Fruit fly (Drosophila melanogaster) whole organism, embryonic: ENCODE results near the gene TwdlC.

Experiments used
- Antp ChIP-seq: fragments of 200-800 bp; sonication (Bioruptor generic); optimal IDR thresholded peaks from 3 replicates; lab custom pipeline; 2016; ENCODE audit warnings: missing biosample characterization, missing genetic modification characterization
- Bgb ChIP-seq: fragments of 200-800 bp; sonication (Bioruptor generic); IDR thresholded peaks from 2 replicates; pipeline ENCODE4 v1.3.6; 2022; ENCODE audit warnings: missing biosample characterization, missing genetic modification characterization; ENCODE audit not compliant: partially characterized antibody
- CG11695 ChIP-seq: fragments of 200-800 bp; sonication (Bioruptor generic); IDR thresholded peaks from 3 replicates; pipeline ENCODE4 v1.3.6; 2022; ENCODE audit warnings: missing biosample characterization, missing genetic modification characterization
- CG12942 ChIP-seq: fragments of 200-800 bp; sonication (Bioruptor generic); optimal IDR thresholded peaks from 3 replicates; lab custom pipeline; 2016; ENCODE audit warnings: missing biosample characterization, missing genetic modification characterization
- CG14441 ChIP-seq: fragments of 200-800 bp; sonication (Bioruptor generic); IDR thresholded peaks from 2 replicates; pipeline ENCODE4 v1.3.6; 2022; ENCODE audit warnings: missing biosample characterization, missing genetic modification characterization
- CG15269 ChIP-seq: fragments of 200-800 bp; sonication (Bioruptor generic); optimal IDR thresholded peaks from 2 replicates; lab custom pipeline; 2018; ENCODE audit warnings: missing biosample characterization, mild to moderate bottlenecking, missing genetic modification characterization, moderate library complexity
- CG15601 ChIP-seq: fragments of 200-800 bp; sonication (Bioruptor generic); optimal IDR thresholded peaks from 3 replicates; lab custom pipeline; 2019; ENCODE audit warnings: missing biosample characterization, mild to moderate bottlenecking, missing genetic modification characterization, moderate library complexity
- CG17568 ChIP-seq: fragments of 200-800 bp; sonication (Bioruptor generic); optimal IDR thresholded peaks from 2 replicates; lab custom pipeline; 2018; ENCODE audit warnings: missing biosample characterization, mild to moderate bottlenecking, missing genetic modification characterization, moderate library complexity
- CG2120 ChIP-seq: fragments of 200-800 bp; sonication (Bioruptor generic); optimal IDR thresholded peaks from 3 replicates; lab custom pipeline; 2016; ENCODE audit warnings: missing biosample characterization, missing genetic modification characterization
- CG3065 ChIP-seq: fragments of 200-800 bp; sonication (Bioruptor generic); optimal IDR thresholded peaks from 2 replicates; lab custom pipeline; 2016; ENCODE audit warnings: missing biosample characterization, missing genetic modification characterization
- CG31224 ChIP-seq: fragments of 200-800 bp; sonication (Bioruptor generic); IDR thresholded peaks from 2 replicates; pipeline ENCODE4 v1.3.6; 2022; ENCODE audit warnings: missing biosample characterization, missing genetic modification characterization
- CG32532 ChIP-seq: fragments of 200-800 bp; sonication (Bioruptor generic); IDR thresholded peaks from 2 replicates; pipeline ENCODE4 v1.3.6; 2022; ENCODE audit warnings: missing biosample characterization, missing genetic modification characterization
- CG32767 ChIP-seq: fragments of 200-800 bp; sonication (Bioruptor generic); IDR thresholded peaks from 2 replicates; pipeline ENCODE4 v1.3.6; 2022; ENCODE audit warnings: missing biosample characterization, missing genetic modification characterization
- CG32772 ChIP-seq: fragments of 200-800 bp; sonication (Bioruptor generic); IDR thresholded peaks from 2 replicates; pipeline ENCODE4 v1.3.6; 2022; ENCODE audit warnings: missing biosample characterization, missing genetic modification characterization
- CG3407 ChIP-seq: fragments of 200-800 bp; sonication (Bioruptor generic); optimal IDR thresholded peaks from 2 replicates; lab custom pipeline; 2018; ENCODE audit warnings: missing biosample characterization, mild to moderate bottlenecking, missing genetic modification characterization
- CG4404 ChIP-seq: fragments of 200-800 bp; sonication (Bioruptor generic); IDR thresholded peaks from 2 replicates; pipeline ENCODE4 v1.3.6; 2022; ENCODE audit warnings: missing biosample characterization, missing genetic modification characterization
- CG5180 ChIP-seq: fragments of 200-800 bp; sonication (Bioruptor generic); optimal IDR thresholded peaks from 3 replicates; lab custom pipeline; 2017; ENCODE audit warnings: missing biosample characterization, missing genetic modification characterization, mild to moderate bottlenecking, moderate library complexity, missing genetic modification reagents
- CG8089 ChIP-seq: fragments of 200-800 bp; sonication (Bioruptor generic); optimal IDR thresholded peaks from 3 replicates; lab custom pipeline; 2016; ENCODE audit warnings: missing biosample characterization, missing genetic modification characterization
- CG9817 ChIP-seq: fragments of 200-800 bp; sonication (Bioruptor generic); optimal IDR thresholded peaks from 2 replicates; lab custom pipeline; 2018; ENCODE audit warnings: missing biosample characterization, mild to moderate bottlenecking, missing genetic modification characterization, moderate library complexity
- CG9876 ChIP-seq: fragments of 200-800 bp; sonication (Bioruptor generic); optimal IDR thresholded peaks from 2 replicates; lab custom pipeline; 2016; ENCODE audit warnings: missing biosample characterization, missing genetic modification characterization
- CHES-1-like ChIP-seq: fragments of 200-800 bp; sonication (Bioruptor generic); optimal IDR thresholded peaks from 2 replicates; lab custom pipeline; 2016; ENCODE audit warnings: missing biosample characterization, missing genetic modification characterization
- Camta ChIP-seq: fragments of 200-800 bp; sonication (Bioruptor generic); optimal IDR thresholded peaks from 2 replicates; lab custom pipeline; 2016; ENCODE audit warnings: missing biosample characterization, missing genetic modification characterization
- D19A ChIP-seq: fragments of 200-800 bp; optimal IDR thresholded peaks from 3 replicates; lab custom pipeline; 2019; ENCODE audit warnings: missing biosample characterization, mild to moderate bottlenecking, missing genetic modification characterization, moderate library complexity
- Dip2 ChIP-seq: fragments of 200-800 bp; sonication (Bioruptor generic); IDR thresholded peaks from 2 replicates; pipeline ENCODE4 v1.3.6; 2022; ENCODE audit warnings: missing biosample characterization, missing genetic modification characterization
- Elba2 ChIP-seq: fragments of 200-800 bp; sonication (Bioruptor generic); optimal IDR thresholded peaks from 3 replicates; lab custom pipeline; 2016; ENCODE audit warnings: missing biosample characterization, missing genetic modification characterization
- Fer3 ChIP-seq: fragments of 200-800 bp; sonication (Bioruptor generic); optimal IDR thresholded peaks from 2 replicates; lab custom pipeline; 2018; ENCODE audit warnings: missing biosample characterization, mild to moderate bottlenecking, missing genetic modification characterization, moderate library complexity
- Hr51 ChIP-seq, 2 experiments: fragments of 200-800 bp; sonication (Bioruptor generic); optimal IDR thresholded peaks; 2 replicates in 1 of 2; 3 replicates in 1 of 2; lab custom pipeline; 2016 to 2018; ENCODE audit warnings: missing biosample characterization in 2 of 2, missing genetic modification characterization in 2 of 2, mild to moderate bottlenecking in 1 of 2, moderate library complexity in 1 of 2
- NFAT ChIP-seq: fragments of 200-800 bp; sonication (Bioruptor generic); IDR thresholded peaks from 2 replicates; pipeline ENCODE4 v1.3.6; 2022; ENCODE audit warnings: missing biosample characterization, missing genetic modification characterization
- Rfx ChIP-seq: fragments of 200-800 bp; sonication (Bioruptor generic); IDR thresholded peaks from 2 replicates; pipeline ENCODE4 v1.3.6; 2022; ENCODE audit warnings: missing biosample characterization, missing genetic modification characterization
- Taf1 ChIP-seq: fragments of 200-800 bp; sonication (Bioruptor generic); IDR thresholded peaks from 2 replicates; pipeline ENCODE4 v1.3.6; 2022; ENCODE audit warnings: missing biosample characterization, missing genetic modification characterization
- ash1 ChIP-seq: fragments of 200-800 bp; sonication (Bioruptor generic); optimal IDR thresholded peaks from 2 replicates; lab custom pipeline; 2018; ENCODE audit warnings: missing biosample characterization, mild to moderate bottlenecking, missing genetic modification characterization
- cad ChIP-seq: fragments of >200 bp; optimal IDR thresholded peaks from 2 replicates; lab custom pipeline; 2017; ENCODE audit warnings: missing biosample characterization, missing genetic modification characterization
- cg ChIP-seq: fragments of 200-800 bp; sonication (Bioruptor generic); optimal IDR thresholded peaks from 3 replicates; lab custom pipeline; 2019; ENCODE audit warnings: missing biosample characterization, mild to moderate bottlenecking, missing genetic modification characterization, moderate library complexity
- chif ChIP-seq, 2 experiments: fragments of 200-800 bp; sonication (Bioruptor generic); optimal IDR thresholded peaks; 3 replicates each; lab custom pipeline; 2016; ENCODE audit warnings: missing biosample characterization in 2 of 2, missing genetic modification characterization in 2 of 2
- en ChIP-seq: fragments of 200-800 bp; sonication (Bioruptor generic); optimal IDR thresholded peaks from 2 replicates; lab custom pipeline; 2016; ENCODE audit warnings: missing biosample characterization, missing genetic modification characterization
- gce ChIP-seq: fragments of 200-800 bp; sonication (Bioruptor generic); IDR thresholded peaks from 3 replicates; pipeline ENCODE4 v1.3.6; 2022; ENCODE audit warnings: missing biosample characterization, missing genetic modification characterization
- gsb ChIP-seq: fragments of 200-800 bp; sonication (Bioruptor generic); IDR thresholded peaks from 2 replicates; pipeline ENCODE4 v1.3.6; 2022; ENCODE audit warnings: missing biosample characterization, missing genetic modification characterization
- gt ChIP-seq: fragments of 200-800 bp; sonication (Bioruptor generic); IDR thresholded peaks from 2 replicates; pipeline ENCODE4 v1.3.6; 2022; ENCODE audit warnings: missing biosample characterization, missing genetic modification characterization
- hb ChIP-seq: fragments of 200-800 bp; sonication (Bioruptor generic); IDR thresholded peaks from 3 replicates; pipeline ENCODE4 v1.3.6; 2022; ENCODE audit warnings: missing biosample characterization, missing genetic modification characterization; ENCODE audit not compliant: partially characterized antibody
- jigr1 ChIP-seq: fragments of 200-800 bp; sonication (Bioruptor generic); IDR thresholded peaks from 3 replicates; pipeline ENCODE4 v1.3.6; 2022; ENCODE audit warnings: missing biosample characterization, missing genetic modification characterization
- lab ChIP-seq: fragments of 200-800 bp; sonication (Bioruptor generic); optimal IDR thresholded peaks from 3 replicates; lab custom pipeline; 2017; ENCODE audit warnings: missing biosample characterization, missing genetic modification characterization, mild to moderate bottlenecking, moderate library complexity, missing genetic modification reagents
- nerfin-2 ChIP-seq: fragments of 200-800 bp; sonication (Bioruptor generic); IDR thresholded peaks from 2 replicates; pipeline ENCODE4 v1.3.6; 2022; ENCODE audit warnings: missing biosample characterization, missing genetic modification characterization; ENCODE audit not compliant: partially characterized antibody
- otp ChIP-seq: fragments of 200-800 bp; sonication (Bioruptor generic); IDR thresholded peaks from 3 replicates; pipeline ENCODE4, ENCODE4 v1.3.6; 2022; ENCODE audit warnings: missing biosample characterization, missing genetic modification characterization
- p53 ChIP-seq: fragments of 200-800 bp; sonication (Bioruptor generic); optimal IDR thresholded peaks from 2 replicates; lab custom pipeline; 2016; ENCODE audit warnings: missing biosample characterization, missing genetic modification characterization
- pan ChIP-seq, 4 experiments: fragments of >200 bp in 3 of 4; fragments of 200-800 bp in 1 of 4; sonication (Bioruptor generic) in 1 of 4; optimal IDR thresholded peaks in 3 of 4; IDR thresholded peaks in 1 of 4; 2 replicates each; pipeline versions ENCODE4 v1.3.6 to Lab custom; 2017 to 2022; ENCODE audit warnings: missing biosample characterization in 2 of 4, missing genetic modification characterization in 2 of 4, mixed read lengths in 1 of 4
- psq ChIP-seq: fragments of 200-800 bp; sonication (Bioruptor generic); optimal IDR thresholded peaks from 2 replicates; lab custom pipeline; 2017; ENCODE audit warnings: missing biosample characterization, missing genetic modification characterization
- row ChIP-seq: fragments of 200-800 bp; sonication (Bioruptor generic); IDR thresholded peaks from 3 replicates; pipeline ENCODE4 v1.3.6; 2022; ENCODE audit warnings: missing biosample characterization, missing genetic modification characterization
- sens ChIP-seq: fragments of 200-800 bp; sonication (Bioruptor generic); peaks from one replicate; lab custom pipeline; 2016; ENCODE audit warnings: missing biosample characterization, missing genetic modification characterization
- slou ChIP-seq: fragments of 200-800 bp; sonication (Bioruptor generic); optimal IDR thresholded peaks from 3 replicates; lab custom pipeline; 2016; ENCODE audit warnings: missing biosample characterization, missing genetic modification characterization
- sob ChIP-seq: fragments of 200-800 bp; sonication (Bioruptor generic); IDR thresholded peaks from 2 replicates; pipeline ENCODE4 v1.3.6; 2022; ENCODE audit warnings: missing biosample characterization, missing genetic modification characterization
- ttk ChIP-seq: fragments of 200-800 bp; sonication (Bioruptor generic); IDR thresholded peaks from 2 replicates; pipeline ENCODE4 v2.1.2; 2022; ENCODE audit warnings: missing biosample characterization, missing genetic modification characterization
- z ChIP-seq: fragments of 200-800 bp; sonication (Bioruptor generic); IDR thresholded peaks from 3 replicates; pipeline ENCODE4 v1.3.6; 2022; ENCODE audit warnings: missing biosample characterization, missing genetic modification characterization

TwdlC gene

dm6 chr3R:26969743-26970142 lies 24.9 kb upstream of the TwdlC start (continued):
- TF ChIP-seq Antp (GFP tag; lab: Kevin White, UChicago) (no peak), NFAT (GFP tag; lab: Robert Waterston, UW) (no peak), psq (GFP tag; lab: Kevin White, UChicago) (no peak), Bgb (GFP tag; lab: Robert Waterston, UW) (no peak), CG3065 (GFP tag; lab: Kevin White, UChicago) (no peak), otp (GFP tag; lab: Robert Waterston, UW) (no peak), Taf1 (GFP tag; lab: Robert Waterston, UW) (no peak), cad (GFP tag; lab: Kevin White, UChicago) (no peak), p53 (GFP tag; lab: Kevin White, UChicago) (no peak), cg (no peak), CG14441 (GFP tag; lab: Robert Waterston, UW) (0 out of 2 replicates have a peak, but pooled peaks have one; percentile 13), gsb (no peak), CG5180 (GFP tag; lab: Kevin White, UChicago) (no peak), Camta (no peak), sob (no peak), CG9817 (tag; lab: Kevin White, UChicago) (no peak), CG31224 (0 out of 2 replicates have a peak, but pooled peaks have one; percentile 5), CG15269 (tag; lab: Kevin White, UChicago) (peak; percentile 31), CG8089 (GFP tag; lab: Kevin White, UChicago) (no peak), Dip2 (GFP tag; lab: Robert Waterston, UW) (no peak), D19A (tag; lab: Kevin White, UChicago) (peak; percentile 79), z (GFP tag; lab: Robert Waterston, UW) (no peak), CG12942 (GFP tag; lab: Kevin White, UChicago) (no peak), chif (GFP tag; optimal IDR thresholded peaks at IDR 0.05; lab: Kevin White, UChicago) (no peak), pan (optimal IDR thresholded peaks at IDR 0.05; lab: Kevin White, UChicago) (no peak), pan (GFP tag; optimal IDR thresholded peaks at IDR 0.05 in 1 of 2, IDR thresholded peaks at IDR 0.05 in 1 of 2) (no peak), CG11695 (0 out of 3 replicates have a peak, but pooled peaks have one; percentile 38), Elba2 (GFP tag; lab: Kevin White, UChicago) (no peak), row (GFP tag; lab: Robert Waterston, UW) (peak; percentile 69; the same call in 2 of the 3 replicates), nerfin-2 (no peak), ash1 (GFP tag; lab: Kevin White, UChicago) (no peak), CG15601 (tag; lab: Kevin White, UChicago) (no peak), Rfx (no peak), CG32767 (GFP tag; lab: Robert Waterston, UW) (no peak), Hr51 (GFP tag; optimal IDR thresholded peaks at IDR 0.05; lab: Kevin White, UChicago) (no peak), ttk (GFP tag; lab: Robert Waterston, UW) (no peak), hb (GFP tag; lab: Robert Waterston, UW) (no peak), CG4404 (GFP tag; lab: Robert Waterston, UW) (no peak), Fer3 (tag; lab: Kevin White, UChicago) (peak; percentile 1), CG32532 (GFP tag; lab: Robert Waterston, UW) (no peak), slou (GFP tag; lab: Kevin White, UChicago) (no peak), CG3407 (GFP tag; lab: Kevin White, UChicago) (no peak), jigr1 (GFP tag; lab: Robert Waterston, UW) (no peak), gt (no peak), CG32772 (GFP tag; lab: Robert Waterston, UW) (no peak), CHES-1-like (GFP tag; lab: Kevin White, UChicago) (no peak), CG9876 (GFP tag; lab: Kevin White, UChicago) (no peak), CG17568 (GFP tag; lab: Kevin White, UChicago) (no peak), CG2120 (GFP tag; lab: Kevin White, UChicago) (peak; percentile 12), en (no peak), sens (no peak), lab (peak; percentile 30), gce (GFP tag; lab: Robert Waterston, UW) (no peak)
